Fruit fly (Drosophila melanogaster) whole organism, embryonic: Measurements from ENCODE around the gene SMSr.

Experiments
- CG10209 ChIP-seq: fragments of 200-800 bp; sonication (Bioruptor generic); optimal IDR thresholded peaks from 3 replicates; lab custom pipeline; 2017; ENCODE audit warnings: missing biosample characterization, mild to moderate bottlenecking, missing genetic modification characterization, missing genetic modification reagents
- CG10274 ChIP-seq: fragments of 200-800 bp; sonication (Bioruptor generic); optimal IDR thresholded peaks from 3 replicates; lab custom pipeline; 2017; ENCODE audit warnings: missing biosample characterization, mild to moderate bottlenecking, missing genetic modification characterization
- CG10321 ChIP-seq: fragments of 200-800 bp; sonication (Bioruptor generic); IDR thresholded peaks from 2 replicates; pipeline ENCODE4 v1.3.6; 2022; ENCODE audit warnings: missing biosample characterization, missing genetic modification characterization
- CG10462 ChIP-seq: fragments of 200-800 bp; sonication (Bioruptor generic); optimal IDR thresholded peaks from 2 replicates; lab custom pipeline; 2016; ENCODE audit warnings: missing biosample characterization, missing genetic modification characterization
- CG10959 ChIP-seq: fragments of 200-800 bp; sonication (Bioruptor generic); IDR thresholded peaks from 2 replicates; pipeline ENCODE4 v1.3.6; 2022; ENCODE audit warnings: missing biosample characterization, missing genetic modification characterization
- CG12155 ChIP-seq: fragments of 200-800 bp; sonication (Bioruptor generic); optimal IDR thresholded peaks from 3 replicates; lab custom pipeline; 2016; ENCODE audit warnings: missing biosample characterization, missing genetic modification characterization
- CG12236 ChIP-seq: fragments of 200-800 bp; sonication (Bioruptor generic); optimal IDR thresholded peaks from 2 replicates; lab custom pipeline; 2016; ENCODE audit warnings: missing biosample characterization, missing genetic modification characterization
- CG12942 ChIP-seq: fragments of 200-800 bp; sonication (Bioruptor generic); optimal IDR thresholded peaks from 3 replicates; lab custom pipeline; 2016; ENCODE audit warnings: missing biosample characterization, missing genetic modification characterization
- CG13287 ChIP-seq: fragments of 200-800 bp; sonication (Bioruptor generic); IDR thresholded peaks from 2 replicates; pipeline ENCODE4 v1.3.6; 2022; ENCODE audit warnings: missing biosample characterization, missing genetic modification characterization; ENCODE audit not compliant: partially characterized antibody
- CG13424 ChIP-seq: fragments of 200-800 bp; sonication (Bioruptor generic); optimal IDR thresholded peaks from 2 replicates; lab custom pipeline; 2019; ENCODE audit warnings: missing biosample characterization, mild to moderate bottlenecking, missing genetic modification characterization, moderate library complexity
- CG15011 ChIP-seq: fragments of 200-800 bp; sonication (Bioruptor generic); optimal IDR thresholded peaks from 3 replicates; lab custom pipeline; 2018; ENCODE audit warnings: missing biosample characterization, mild to moderate bottlenecking, missing genetic modification characterization
- CG1603 ChIP-seq: fragments of 200-800 bp; sonication (Bioruptor generic); optimal IDR thresholded peaks from 2 replicates; lab custom pipeline; 2019; ENCODE audit warnings: missing biosample characterization, mild to moderate bottlenecking, missing genetic modification characterization, moderate library complexity
- CG18619 ChIP-seq: fragments of 200-800 bp; sonication (Bioruptor generic); optimal IDR thresholded peaks from 3 replicates; lab custom pipeline; 2017; ENCODE audit warnings: missing biosample characterization, mild to moderate bottlenecking, missing genetic modification characterization
- CG18764 ChIP-seq: fragments of 200-800 bp; sonication (Bioruptor generic); optimal IDR thresholded peaks from 3 replicates; lab custom pipeline; 2016; ENCODE audit warnings: missing biosample characterization, missing genetic modification characterization
- CG2875 ChIP-seq: fragments of 200-800 bp; sonication (Bioruptor generic); optimal IDR thresholded peaks from 2 replicates; lab custom pipeline; 2017; ENCODE audit warnings: missing biosample characterization, mild to moderate bottlenecking, missing genetic modification characterization, missing genetic modification reagents
- CG30403 ChIP-seq: fragments of 200-800 bp; sonication (Bioruptor generic); optimal IDR thresholded peaks from 3 replicates; lab custom pipeline; 2016; ENCODE audit warnings: missing biosample characterization, missing genetic modification characterization
- CG30431 ChIP-seq: fragments of 200-800 bp; sonication (Bioruptor generic); optimal IDR thresholded peaks from 2 replicates; lab custom pipeline; 2017; ENCODE audit warnings: missing biosample characterization, missing genetic modification characterization
- CG31224 ChIP-seq: fragments of 200-800 bp; sonication (Bioruptor generic); IDR thresholded peaks from 2 replicates; pipeline ENCODE4 v1.3.6; 2022; ENCODE audit warnings: missing biosample characterization, missing genetic modification characterization
- CG31365 ChIP-seq: fragments of 200-800 bp; sonication (Bioruptor generic); optimal IDR thresholded peaks from 2 replicates; lab custom pipeline; 2018; ENCODE audit warnings: missing biosample characterization, mild to moderate bottlenecking, missing genetic modification characterization
- CG5245 ChIP-seq: fragments of 200-800 bp; sonication (Bioruptor generic); optimal IDR thresholded peaks from 3 replicates; lab custom pipeline; 2016; ENCODE audit warnings: missing biosample characterization, missing genetic modification characterization
- CG6689 ChIP-seq: fragments of 200-800 bp; sonication (Bioruptor generic); IDR thresholded peaks from 2 replicates; pipeline ENCODE4 v1.3.6; 2022; ENCODE audit warnings: missing biosample characterization, missing genetic modification characterization
- CG6765 ChIP-seq: fragments of 200-800 bp; sonication (Bioruptor generic); optimal IDR thresholded peaks from 3 replicates; lab custom pipeline; 2017; ENCODE audit warnings: missing biosample characterization, mild to moderate bottlenecking, missing genetic modification characterization
- CG6813 ChIP-seq: fragments of 200-800 bp; sonication (Bioruptor generic); optimal IDR thresholded peaks from 2 replicates; lab custom pipeline; 2017; ENCODE audit warnings: missing biosample characterization, missing genetic modification characterization, mild to moderate bottlenecking, moderate library complexity, missing genetic modification reagents
- GATAe ChIP-seq: fragments of 200-800 bp; sonication (Bioruptor generic); conservative IDR thresholded peaks from 2 replicates; pipeline ENCODE4 v1.3.6; 2022; ENCODE audit warnings: missing biosample characterization, missing genetic modification characterization
- Hmr ChIP-seq: fragments of 200-800 bp; sonication (Bioruptor generic); optimal IDR thresholded peaks from 3 replicates; lab custom pipeline; 2017; ENCODE audit warnings: mild to moderate bottlenecking, missing biosample characterization, missing genetic modification reagents, missing genetic modification characterization
- Hsf ChIP-seq: fragments of 200-800 bp; sonication (Bioruptor generic); optimal IDR thresholded peaks from 3 replicates; lab custom pipeline; 2016; ENCODE audit warnings: missing biosample characterization, missing genetic modification characterization
- Lhr ChIP-seq: fragments of 200-800 bp; sonication (Bioruptor generic); optimal IDR thresholded peaks from 3 replicates; lab custom pipeline; 2017; ENCODE audit warnings: mild to moderate bottlenecking, missing biosample characterization, missing genetic modification reagents, missing genetic modification characterization
- Oaz ChIP-seq: fragments of 200-800 bp; sonication (Bioruptor generic); IDR thresholded peaks from 2 replicates; pipeline ENCODE4 v1.3.6; 2022; ENCODE audit warnings: missing biosample characterization, missing genetic modification characterization
- Scr ChIP-seq: fragments of 200-800 bp; sonication (Bioruptor generic); IDR thresholded peaks from 2 replicates; pipeline ENCODE4 v1.3.6; 2022; ENCODE audit warnings: missing biosample characterization, missing genetic modification characterization; ENCODE audit not compliant: partially characterized antibody
- Tbp ChIP-seq: fragments of >200 bp; optimal IDR thresholded peaks from 2 replicates; lab custom pipeline; 2018; ENCODE audit warnings: missing biosample characterization, missing genetic modification characterization
- Xrp1 ChIP-seq: fragments of 200-800 bp; sonication (Bioruptor generic); IDR thresholded peaks from 2 replicates; pipeline ENCODE4 v1.3.6; 2022; ENCODE audit warnings: missing biosample characterization, missing genetic modification characterization
- ap ChIP-seq: fragments of 200-800 bp; sonication (Bioruptor generic); IDR thresholded peaks from 2 replicates; pipeline ENCODE4 v1.3.6; 2022; ENCODE audit warnings: missing biosample characterization, missing genetic modification characterization
- ase ChIP-seq: fragments of 200-800 bp; sonication (Bioruptor generic); IDR thresholded peaks from 3 replicates; pipeline ENCODE4 v1.3.6; 2022; ENCODE audit warnings: missing biosample characterization, missing genetic modification characterization
- az2 ChIP-seq: fragments of 200-800 bp; sonication (Bioruptor generic); optimal IDR thresholded peaks from 3 replicates; lab custom pipeline; 2016; ENCODE audit warnings: missing biosample characterization, missing genetic modification characterization
- bowl ChIP-seq: fragments of 200-800 bp; sonication (Bioruptor generic); IDR thresholded peaks from 2 replicates; pipeline ENCODE4 v1.3.6; 2022; ENCODE audit warnings: missing biosample characterization, missing genetic modification characterization
- cato ChIP-seq: fragments of 200-800 bp; sonication (Bioruptor generic); optimal IDR thresholded peaks from 2 replicates; lab custom pipeline; 2016; ENCODE audit warnings: missing biosample characterization, missing genetic modification characterization, borderline replicate concordance
- cg ChIP-seq: fragments of 200-800 bp; sonication (Bioruptor generic); optimal IDR thresholded peaks from 3 replicates; lab custom pipeline; 2019; ENCODE audit warnings: missing biosample characterization, mild to moderate bottlenecking, missing genetic modification characterization, moderate library complexity
- corto ChIP-seq: fragments of 200-800 bp; sonication (Bioruptor generic); optimal IDR thresholded peaks from 2 replicates; lab custom pipeline; 2016; ENCODE audit warnings: missing biosample characterization, mild to moderate bottlenecking, missing genetic modification characterization, moderate library complexity
- dati ChIP-seq: fragments of 200-800 bp; sonication (Bioruptor generic); IDR thresholded peaks from 2 replicates; pipeline ENCODE4 v1.3.6; 2022; ENCODE audit warnings: missing biosample characterization, missing genetic modification characterization
- fd96Cb ChIP-seq: fragments of 200-800 bp; sonication (Bioruptor generic); optimal IDR thresholded peaks from 2 replicates; lab custom pipeline; 2018; ENCODE audit warnings: missing biosample characterization, mild to moderate bottlenecking, missing genetic modification characterization, moderate library complexity
- grau ChIP-seq: fragments of 200-800 bp; optimal IDR thresholded peaks from 3 replicates; lab custom pipeline; 2019; ENCODE audit warnings: missing biosample characterization, mild to moderate bottlenecking, missing genetic modification characterization, moderate library complexity
- gsb ChIP-seq: fragments of 200-800 bp; sonication (Bioruptor generic); IDR thresholded peaks from 2 replicates; pipeline ENCODE4 v1.3.6; 2022; ENCODE audit warnings: missing biosample characterization, missing genetic modification characterization
- jing ChIP-seq: fragments of 200-800 bp; sonication (Bioruptor generic); optimal IDR thresholded peaks from 2 replicates; lab custom pipeline; 2018; ENCODE audit warnings: missing biosample characterization, mild to moderate bottlenecking, missing genetic modification characterization
- nerfin-2 ChIP-seq: fragments of 200-800 bp; sonication (Bioruptor generic); IDR thresholded peaks from 2 replicates; pipeline ENCODE4 v1.3.6; 2022; ENCODE audit warnings: missing biosample characterization, missing genetic modification characterization; ENCODE audit not compliant: partially characterized antibody
- phol ChIP-seq: fragments of 200-800 bp; sonication (Bioruptor generic); optimal IDR thresholded peaks from 3 replicates; lab custom pipeline; 2018; ENCODE audit warnings: missing biosample characterization, mild to moderate bottlenecking, missing genetic modification characterization, moderate library complexity
- pros ChIP-seq: fragments of 200-800 bp; sonication (Bioruptor generic); optimal IDR thresholded peaks from 3 replicates; lab custom pipeline; 2019; ENCODE audit warnings: missing biosample characterization, mild to moderate bottlenecking, missing genetic modification characterization, moderate library complexity
- sug ChIP-seq: fragments of 200-800 bp; optimal IDR thresholded peaks from 2 replicates; lab custom pipeline; 2019; ENCODE audit warnings: missing biosample characterization, mild to moderate bottlenecking, missing genetic modification characterization, moderate library complexity
- trem ChIP-seq: fragments of 200-800 bp; optimal IDR thresholded peaks from 3 replicates; lab custom pipeline; 2019; ENCODE audit warnings: missing biosample characterization, mild to moderate bottlenecking, missing genetic modification characterization, moderate library complexity
- unpg ChIP-seq: fragments of 200-800 bp; sonication (Bioruptor generic); optimal IDR thresholded peaks from 3 replicates; lab custom pipeline; 2018; ENCODE audit warnings: missing biosample characterization, mild to moderate bottlenecking, missing genetic modification characterization, moderate library complexity
- zf30C ChIP-seq: fragments of 200-800 bp; sonication (Bioruptor generic); optimal IDR thresholded peaks from 3 replicates; lab custom pipeline; 2018; ENCODE audit warnings: missing biosample characterization, mild to moderate bottlenecking, missing genetic modification characterization

SMSr gene

dm6 chr3L:7381359-7381976 lies at the start of gene SMSr, which contains the start of gene smid (continued):
- TF ChIP-seq pros (GFP tag; lab: Kevin White, UChicago) (no peak), Hsf (GFP tag; lab: Kevin White, UChicago) (peak; percentile 68), CG6689 (GFP tag; lab: Robert Waterston, UW) (peak; percentile 62; the same call in 1 of the 2 replicates), GATAe (GFP tag; lab: Robert Waterston, UW) (peak; percentile 39; the same call in 1 of the 2 replicates), CG12236 (GFP tag; lab: Kevin White, UChicago) (no peak), CG12155 (GFP tag; lab: Kevin White, UChicago) (peak; percentile 64), trem (tag; lab: Kevin White, UChicago) (peak; percentile 85), CG1603 (tag; lab: Kevin White, UChicago) (peak; percentile 30), dati (GFP tag; lab: Robert Waterston, UW) (no peak), CG6765 (no peak), CG10274 (no peak), Lhr (GFP tag; lab: Kevin White, UChicago) (no peak), fd96Cb (tag; lab: Kevin White, UChicago) (peak; percentile 39), Tbp (no peak), CG10959 (GFP tag; lab: Robert Waterston, UW) (no peak), Hmr (GFP tag; lab: Kevin White, UChicago) (peak; percentile 75), gsb (GFP tag; lab: Robert Waterston, UW) (no peak), Scr (peak; percentile 92), sug (tag; lab: Kevin White, UChicago) (peak; percentile 100), CG15011 (peak; percentile 20), cato (GFP tag; lab: Kevin White, UChicago) (no peak), CG6813 (GFP tag; lab: Kevin White, UChicago) (no peak), ap (GFP tag; lab: Robert Waterston, UW) (no peak), az2 (peak; percentile 45), CG12942 (GFP tag; lab: Kevin White, UChicago) (peak; percentile 54), cg (GFP tag; lab: Kevin White, UChicago) (no peak), CG31224 (GFP tag; lab: Robert Waterston, UW) (no peak), bowl (GFP tag; lab: Robert Waterston, UW) (no peak), Xrp1 (peak; percentile 65), nerfin-2 (peak; percentile 51), CG18764 (GFP tag; lab: Kevin White, UChicago) (peak; percentile 40), corto (GFP tag; lab: Kevin White, UChicago) (peak; percentile 34), CG18619 (GFP tag; lab: Kevin White, UChicago) (peak; percentile 48), unpg (no peak), CG10462 (no peak), CG10209 (GFP tag; lab: Kevin White, UChicago) (peak; percentile 53), CG30431 (GFP tag; lab: Kevin White, UChicago) (no peak), CG13424 (peak; percentile 59), CG13287 (GFP tag; lab: Robert Waterston, UW) (peak; percentile 92), Oaz (GFP tag; lab: Robert Waterston, UW) (no peak), ase (GFP tag; lab: Robert Waterston, UW) (0 out of 3 replicates have a peak, but pooled peaks have one; percentile 42), jing (GFP tag; lab: Kevin White, UChicago) (no peak), CG31365 (tag; lab: Kevin White, UChicago) (no peak), CG5245 (GFP tag; lab: Kevin White, UChicago) (no peak), grau (tag; lab: Kevin White, UChicago) (peak; percentile 73), CG10321 (GFP tag; lab: Robert Waterston, UW) (no peak), phol (peak; percentile 84), CG2875 (GFP tag; lab: Kevin White, UChicago) (no peak), CG30403 (GFP tag; lab: Kevin White, UChicago) (peak; percentile 79), zf30C (no peak)
